Worm (Caenorhabditis elegans): ENCODE measurements around the gene C08F8.2.
A peak's percentile ranks its signal among the peaks of the same experiment; 100 is the strongest.
"Not testable (repeated sequence)": the region's sequence is repeated elsewhere in the genome, so short reads cannot be mapped to it uniquely, and the experiment has no call there.

Gene C08F8.2

ce11 chrIV:11183013-11183412 lies 32.2 kb downstream of the C08F8.2 start, which contains the start of gene prx-14:
prx-14 (plus strand) TSS chrIV:11183132.
- no peak for TF ChIP-seq fkh-2 (tag; optimal IDR thresholded peaks at IDR 0.05)
- no peak for TF ChIP-seq ceh-16 (tag; optimal IDR thresholded peaks at IDR 0.05)
- TF ChIP-seq jun-1 (tag; optimal IDR thresholded peaks at IDR 0.05), result no peak
- TF ChIP-seq skn-1 (tag; optimal IDR thresholded peaks at IDR 0.05), result no peak
- no peak for TF ChIP-seq elt-1 (tag; optimal IDR thresholded peaks at IDR 0.05)
- TF ChIP-seq snpc-4 (tag; optimal IDR thresholded peaks at IDR 0.05), result no peak
- no peak for TF ChIP-seq lin-15B (tag; optimal IDR thresholded peaks at IDR 0.05)
- no peak for TF ChIP-seq nhr-28 (tag; optimal IDR thresholded peaks at IDR 0.05)
- no peak for TF ChIP-seq nfya-1 (tag; optimal IDR thresholded peaks at IDR 0.05; ENCODE audit: insufficient read depth)
- TF ChIP-seq pha-4 (tag; optimal IDR thresholded peaks at IDR 0.05), result peak; percentile 8
- no peak for TF ChIP-seq tbx-2 (tag; optimal IDR thresholded peaks at IDR 0.05)
- no peak for TF ChIP-seq nhr-23 (tag; optimal IDR thresholded peaks at IDR 0.05)
- TF ChIP-seq ztf-11 (tag; optimal IDR thresholded peaks at IDR 0.05), result no peak
- TF ChIP-seq ceh-9 (tag; optimal IDR thresholded peaks at IDR 0.05), result no peak
- TF ChIP-seq pqm-1 (tag; optimal IDR thresholded peaks at IDR 0.05), result no peak
- peak; percentile 0 for TF ChIP-seq elt-2 (tag; optimal IDR thresholded peaks at IDR 0.05)

ce11 chrIV:11183991-11184390 lies 33.2 kb downstream of the C08F8.2 start, which contains the start of gene nuaf-3:
nuaf-3 (plus strand) TSS chrIV:11184291.
- TF ChIP-seq elt-2 (tag; optimal IDR thresholded peaks at IDR 0.05) (peak; percentile 34), nhr-25 (tag; optimal IDR thresholded peaks at IDR 0.05) (no peak)

ce11 chrIV:11186729-11187128 lies 35.9 kb downstream of the C08F8.2 start, which contains the start of gene sdz-27:
sdz-27 (plus strand) TSS chrIV:11187029.
- TF ChIP-seq daf-12 (tag; optimal IDR thresholded peaks at IDR 0.05), result no peak
- TF ChIP-seq ztf-4 (tag; optimal IDR thresholded peaks at IDR 0.05), result no peak
- no peak for TF ChIP-seq ama-1 (optimal IDR thresholded peaks at IDR 0.05)
- no peak for TF ChIP-seq pqm-1 (tag; optimal IDR thresholded peaks at IDR 0.05)
- TF ChIP-seq nhr-28 (tag; optimal IDR thresholded peaks at IDR 0.05), result no peak

- TF ChIP-seq sea-2 (GFP tag; optimal IDR thresholded peaks at IDR 0.05) (no peak), eor-1 (tag; optimal IDR thresholded peaks at IDR 0.05) (no peak), nhr-12 (tag; optimal IDR thresholded peaks at IDR 0.05) (no peak), mml-1 (tag; optimal IDR thresholded peaks at IDR 0.05) (no peak), ZK546.5 (tag; optimal IDR thresholded peaks at IDR 0.05) (no peak), nhr-23 (tag; optimal IDR thresholded peaks at IDR 0.05) (no peak), nhr-77 (tag; optimal IDR thresholded peaks at IDR 0.05) (no peak)
Observed at ce11 chrIV:11189411-11189810, 38.6 kb downstream of the C08F8.2 start, which contains the start of gene fbxb-79. fbxb-79 (minus strand) TSS chrIV:11189511.

- TF ChIP-seq elt-2, ceh-28, eor-1 (tag; optimal IDR thresholded peaks at IDR 0.05): not testable (repeated sequence)
Observed at ce11 chrIV:11198983-11199382, 48.2 kb downstream of the C08F8.2 start, which contains the start of gene R07H5.16. R07H5.16 (plus strand) TSS chrIV:11199330.

- TF ChIP-seq zag-1, elt-1, nhr-76 (tag; optimal IDR thresholded peaks at IDR 0.05): not testable (repeated sequence)
Observed at ce11 chrIV:11202389-11202788, 51.6 kb downstream of the C08F8.2 start, which contains the start of gene R07H5.11. R07H5.11 (plus strand) TSS chrIV:11202768.
